Fruit fly (Drosophila melanogaster) whole organism, embryonic: ENCODE data around the gene CG17982.

Source experiments
- Bteb2 ChIP-seq: fragments of 200-800 bp; sonication (Bioruptor generic); optimal IDR thresholded peaks from 2 replicates; lab custom pipeline; 2016; ENCODE audit warnings: missing biosample characterization, missing genetic modification characterization
- CG10209 ChIP-seq: fragments of 200-800 bp; sonication (Bioruptor generic); optimal IDR thresholded peaks from 3 replicates; lab custom pipeline; 2017; ENCODE audit warnings: missing biosample characterization, mild to moderate bottlenecking, missing genetic modification characterization, missing genetic modification reagents
- CG10267 ChIP-seq: fragments of 200-800 bp; sonication (Bioruptor generic); optimal IDR thresholded peaks from 2 replicates; lab custom pipeline; 2018; ENCODE audit warnings: missing biosample characterization, mild to moderate bottlenecking, missing genetic modification characterization, moderate library complexity
- CG11723 ChIP-seq: fragments of 200-800 bp; sonication (Bioruptor generic); optimal IDR thresholded peaks from 2 replicates; lab custom pipeline; 2017; ENCODE audit warnings: missing biosample characterization, mild to moderate bottlenecking, missing genetic modification characterization
- CG14014 ChIP-seq: fragments of 200-800 bp; sonication (Bioruptor generic); IDR thresholded peaks from 2 replicates; pipeline ENCODE4 v1.3.6; 2022; ENCODE audit warnings: missing biosample characterization, missing genetic modification characterization
- CG15479 ChIP-seq: fragments of 200-800 bp; sonication (Bioruptor generic); optimal IDR thresholded peaks from 3 replicates; lab custom pipeline; 2019; ENCODE audit warnings: missing biosample characterization, mild to moderate bottlenecking, missing genetic modification characterization, moderate library complexity
- CG15696 ChIP-seq: fragments of 200-800 bp; sonication (Bioruptor generic); optimal IDR thresholded peaks from 2 replicates; lab custom pipeline; 2019; ENCODE audit warnings: missing biosample characterization, mild to moderate bottlenecking, missing genetic modification characterization, moderate library complexity
- CG17361 ChIP-seq: fragments of 200-800 bp; sonication (Bioruptor generic); IDR thresholded peaks from 3 replicates; pipeline ENCODE4 v1.3.6; 2022; ENCODE audit warnings: missing biosample characterization, missing genetic modification characterization
- CG17568 ChIP-seq: fragments of 200-800 bp; sonication (Bioruptor generic); optimal IDR thresholded peaks from 2 replicates; lab custom pipeline; 2018; ENCODE audit warnings: missing biosample characterization, mild to moderate bottlenecking, missing genetic modification characterization, moderate library complexity
- CG17802 ChIP-seq: fragments of 200-800 bp; sonication (Bioruptor generic); optimal IDR thresholded peaks from 2 replicates; lab custom pipeline; 2018; ENCODE audit warnings: missing biosample characterization, mild to moderate bottlenecking, missing genetic modification characterization, moderate library complexity
- CG18011 ChIP-seq: fragments of 200-800 bp; sonication (Bioruptor generic); optimal IDR thresholded peaks from 2 replicates; lab custom pipeline; 2017; ENCODE audit warnings: missing biosample characterization, missing genetic modification characterization, mild to moderate bottlenecking, moderate library complexity, missing genotype
- CG18262 ChIP-seq: fragments of 200-800 bp; optimal IDR thresholded peaks from 3 replicates; lab custom pipeline; 2019; ENCODE audit warnings: missing biosample characterization, mild to moderate bottlenecking, missing genetic modification characterization, moderate library complexity
- CG1832 ChIP-seq: fragments of 200-800 bp; sonication (Bioruptor generic); optimal IDR thresholded peaks from 2 replicates; lab custom pipeline; 2017; ENCODE audit warnings: missing biosample characterization, mild to moderate bottlenecking, missing genetic modification characterization, inconsistent platforms
- CG18619 ChIP-seq: fragments of 200-800 bp; sonication (Bioruptor generic); optimal IDR thresholded peaks from 3 replicates; lab custom pipeline; 2017; ENCODE audit warnings: missing biosample characterization, mild to moderate bottlenecking, missing genetic modification characterization
- CG2129 ChIP-seq: fragments of 200-800 bp; sonication (Bioruptor generic); IDR thresholded peaks from 2 replicates; pipeline ENCODE4 v1.3.6; 2022; ENCODE audit warnings: missing biosample characterization, missing genetic modification characterization; ENCODE audit not compliant: partially characterized antibody
- CG2678 ChIP-seq: fragments of 200-800 bp; sonication (Bioruptor generic); optimal IDR thresholded peaks from 3 replicates; lab custom pipeline; 2019; ENCODE audit warnings: missing biosample characterization, mild to moderate bottlenecking, missing genetic modification characterization, moderate library complexity
- CG5180 ChIP-seq: fragments of 200-800 bp; sonication (Bioruptor generic); optimal IDR thresholded peaks from 3 replicates; lab custom pipeline; 2017; ENCODE audit warnings: missing biosample characterization, missing genetic modification characterization, mild to moderate bottlenecking, moderate library complexity, missing genetic modification reagents
- CG6854 ChIP-seq: fragments of 200-800 bp; sonication (Bioruptor generic); optimal IDR thresholded peaks from 3 replicates; lab custom pipeline; 2017; ENCODE audit warnings: missing biosample characterization, mild to moderate bottlenecking, missing genetic modification characterization
- CG7556 ChIP-seq: fragments of 200-800 bp; sonication (Bioruptor generic); optimal IDR thresholded peaks from 2 replicates; lab custom pipeline; 2017; ENCODE audit warnings: missing biosample characterization, mild to moderate bottlenecking, missing genetic modification characterization
- CG8924 ChIP-seq: fragments of 200-800 bp; optimal IDR thresholded peaks from 3 replicates; lab custom pipeline; 2019; ENCODE audit warnings: missing biosample characterization, mild to moderate bottlenecking, missing genetic modification characterization, moderate library complexity
- Dll ChIP-seq: fragments of 200-800 bp; sonication (Bioruptor generic); IDR thresholded peaks from 4 replicates; pipeline ENCODE4 v1.3.6; 2022; ENCODE audit warnings: missing biosample characterization, missing genetic modification characterization; ENCODE audit not compliant: partially characterized antibody
- Ets65A ChIP-seq: fragments of 200-800 bp; sonication (Bioruptor generic); peaks from one replicate; lab custom pipeline; 2016; ENCODE audit warnings: missing biosample characterization, missing genetic modification characterization
- Fer1 ChIP-seq: fragments of 200-800 bp; sonication (Bioruptor generic); optimal IDR thresholded peaks from 2 replicates; lab custom pipeline; 2017; ENCODE audit warnings: missing biosample characterization, mild to moderate bottlenecking, missing genetic modification characterization
- Fer3 ChIP-seq: fragments of 200-800 bp; sonication (Bioruptor generic); optimal IDR thresholded peaks from 2 replicates; lab custom pipeline; 2018; ENCODE audit warnings: missing biosample characterization, mild to moderate bottlenecking, missing genetic modification characterization, moderate library complexity
- Gsc ChIP-seq: fragments of 200-800 bp; sonication (Bioruptor generic); IDR thresholded peaks from 2 replicates; pipeline ENCODE4 v1.3.6; 2022; ENCODE audit warnings: missing biosample characterization, missing genetic modification characterization
- Hr39 ChIP-seq: fragments of >200 bp; optimal IDR thresholded peaks from 2 replicates; lab custom pipeline; 2017
- Hr78 ChIP-seq, 2 experiments: fragments of 200-800 bp in 1 of 2; fragments of >200 bp in 1 of 2; sonication (Bioruptor generic) in 1 of 2; optimal IDR thresholded peaks; 2 replicates each; lab custom pipeline; 2017 to 2019; ENCODE audit warnings: missing biosample characterization in 2 of 2, missing genetic modification characterization in 2 of 2, mild to moderate bottlenecking in 1 of 2, moderate library complexity in 1 of 2
- Six4 ChIP-seq: fragments of 200-800 bp; sonication (Bioruptor generic); optimal IDR thresholded peaks from 2 replicates; lab custom pipeline; 2016; ENCODE audit warnings: missing biosample characterization, missing genetic modification characterization
- Trl ChIP-seq, 3 experiments: fragments of >200 bp in 2 of 3; fragments of 200-800 bp in 1 of 3; sonication (Bioruptor generic) in 1 of 3; optimal IDR thresholded peaks; 2 replicates in 1 of 3; 3 replicates in 2 of 3; lab custom pipeline; 2016 to 2017; ENCODE audit warnings: missing biosample characterization in 1 of 3, missing genetic modification characterization in 1 of 3
- cg ChIP-seq: fragments of 200-800 bp; sonication (Bioruptor generic); optimal IDR thresholded peaks from 3 replicates; lab custom pipeline; 2019; ENCODE audit warnings: missing biosample characterization, mild to moderate bottlenecking, missing genetic modification characterization, moderate library complexity
- ci ChIP-seq: fragments of 200-800 bp; sonication (Bioruptor generic); IDR thresholded peaks from 3 replicates; pipeline ENCODE4 v1.3.6; 2022; ENCODE audit warnings: missing biosample characterization, missing genetic modification characterization
- crp ChIP-seq, 2 experiments: fragments of 200-800 bp; sonication (Bioruptor generic); optimal IDR thresholded peaks; 2 replicates in 1 of 2; 3 replicates in 1 of 2; lab custom pipeline; 2017; ENCODE audit warnings: missing biosample characterization in 2 of 2, missing genetic modification characterization in 2 of 2, mild to moderate bottlenecking in 1 of 2, moderate library complexity in 1 of 2
- ems ChIP-seq: fragments of 200-800 bp; sonication (Bioruptor generic); optimal IDR thresholded peaks from 3 replicates; lab custom pipeline; 2016; ENCODE audit warnings: missing biosample characterization, missing genetic modification characterization
- eve ChIP-seq, 2 experiments: fragments of >200 bp; optimal IDR thresholded peaks; 2 replicates each; lab custom pipeline; 2017; ENCODE audit warnings: missing biosample characterization in 2 of 2, missing genetic modification characterization in 2 of 2
- gcm ChIP-seq: fragments of 200-800 bp; sonication (Bioruptor generic); optimal IDR thresholded peaks from 2 replicates; lab custom pipeline; 2019; ENCODE audit warnings: missing biosample characterization, mild to moderate bottlenecking, missing genetic modification characterization, moderate library complexity
- ham ChIP-seq: fragments of 200-800 bp; sonication (Bioruptor generic); IDR thresholded peaks from 2 replicates; pipeline ENCODE4 v1.3.6; 2022; ENCODE audit warnings: missing biosample characterization, missing genetic modification characterization
- ken ChIP-seq: fragments of 200-800 bp; sonication (Bioruptor generic); IDR thresholded peaks from 3 replicates; pipeline ENCODE4 v1.3.6; 2022; ENCODE audit warnings: missing biosample characterization, missing genetic modification characterization
- maf-S ChIP-seq: fragments of 200-800 bp; sonication (Bioruptor generic); optimal IDR thresholded peaks from 2 replicates; lab custom pipeline; 2016; ENCODE audit warnings: missing biosample characterization, missing genetic modification characterization
- org-1 ChIP-seq: fragments of 200-800 bp; sonication (Bioruptor generic); optimal IDR thresholded peaks from 2 replicates; lab custom pipeline; 2017; ENCODE audit warnings: missing biosample characterization, missing genetic modification characterization
- phol ChIP-seq: fragments of 200-800 bp; sonication (Bioruptor generic); optimal IDR thresholded peaks from 3 replicates; lab custom pipeline; 2018; ENCODE audit warnings: missing biosample characterization, mild to moderate bottlenecking, missing genetic modification characterization, moderate library complexity
- pros ChIP-seq: fragments of 200-800 bp; sonication (Bioruptor generic); optimal IDR thresholded peaks from 3 replicates; lab custom pipeline; 2019; ENCODE audit warnings: missing biosample characterization, mild to moderate bottlenecking, missing genetic modification characterization, moderate library complexity
- psq ChIP-seq: fragments of 200-800 bp; sonication (Bioruptor generic); optimal IDR thresholded peaks from 2 replicates; lab custom pipeline; 2017; ENCODE audit warnings: missing biosample characterization, missing genetic modification characterization
- ranshi ChIP-seq: fragments of 200-800 bp; sonication (Bioruptor generic); IDR thresholded peaks from 2 replicates; pipeline ENCODE4 v1.3.6; 2022; ENCODE audit warnings: missing biosample characterization, missing genetic modification characterization
- ssp ChIP-seq: fragments of 200-800 bp; sonication (Bioruptor generic); IDR thresholded peaks from 2 replicates; pipeline ENCODE4 v1.3.6; 2022; ENCODE audit warnings: missing biosample characterization, missing genetic modification characterization
- tna ChIP-seq: fragments of 200-800 bp; sonication (Bioruptor generic); IDR thresholded peaks from 2 replicates; pipeline ENCODE4 v1.3.6; 2022; ENCODE audit warnings: missing biosample characterization, missing genetic modification characterization; ENCODE audit not compliant: partially characterized antibody
- usp ChIP-seq: fragments of >200 bp; optimal IDR thresholded peaks from 2 replicates; lab custom pipeline; 2017; ENCODE audit warnings: missing biosample characterization, missing genetic modification characterization
- wor ChIP-seq: fragments of 200-800 bp; sonication (Bioruptor generic); IDR thresholded peaks from 2 replicates; pipeline ENCODE4 v1.3.6; 2022; ENCODE audit warnings: missing biosample characterization, missing genetic modification characterization
- zen2 ChIP-seq: fragments of 200-800 bp; sonication (Bioruptor generic); IDR thresholded peaks from 3 replicates; pipeline ENCODE4 v1.3.6; 2022; ENCODE audit warnings: missing biosample characterization, missing genetic modification characterization; ENCODE audit not compliant: partially characterized antibody

The CG17982 gene

dm6 chrX:8113386-8114279 lies 30.0 kb downstream of the CG17982 start (continued):
- TF ChIP-seq Dll (GFP tag; lab: Robert Waterston, UW): no peak
- TF ChIP-seq CG18619 (GFP tag; lab: Kevin White, UChicago): peak; percentile 55
- no peak for TF ChIP-seq usp
- TF ChIP-seq ems (GFP tag; lab: Kevin White, UChicago): peak; percentile 8
- TF ChIP-seq Gsc (GFP tag; lab: Robert Waterston, UW): no peak
- TF ChIP-seq CG17568 (GFP tag; lab: Kevin White, UChicago): peak; percentile 2
- no peak for TF ChIP-seq CG2129 (GFP tag; lab: Robert Waterston, UW)
- TF ChIP-seq eve (GFP tag; optimal IDR thresholded peaks at IDR 0.05; lab: Kevin White, UChicago): no peak
- TF ChIP-seq ham (GFP tag; lab: Robert Waterston, UW): no peak
- TF ChIP-seq CG11723 (GFP tag; lab: Kevin White, UChicago): no peak
- TF ChIP-seq ken (GFP tag; lab: Robert Waterston, UW): 0 out of 3 replicates have a peak, but pooled peaks have one; percentile 25
- TF ChIP-seq ci (GFP tag; lab: Robert Waterston, UW): no peak
- no peak for TF ChIP-seq pros (GFP tag; lab: Kevin White, UChicago)
- TF ChIP-seq Hr39 (lab: Kevin White, UChicago): no peak
- no peak for TF ChIP-seq wor
- peak; percentile 74 for TF ChIP-seq CG2678 (tag; lab: Kevin White, UChicago)
- TF ChIP-seq psq: no peak
- peak; percentile 49 for TF ChIP-seq CG6854 (GFP tag; lab: Kevin White, UChicago)
- no peak for TF ChIP-seq Six4 (GFP tag; lab: Kevin White, UChicago)
- TF ChIP-seq CG7556: peak; percentile 33
- no peak for TF ChIP-seq crp (GFP tag; optimal IDR thresholded peaks at IDR 0.05; lab: Kevin White, UChicago)
- no peak for TF ChIP-seq CG10267 (tag; lab: Kevin White, UChicago)
- TF ChIP-seq CG10209 (GFP tag; lab: Kevin White, UChicago): peak; percentile 44
- no peak for TF ChIP-seq cg
- no peak for TF ChIP-seq CG15696 (tag; lab: Kevin White, UChicago)
- no peak for TF ChIP-seq ssp (GFP tag; lab: Robert Waterston, UW)
- no peak for TF ChIP-seq Hr78 (GFP tag; optimal IDR thresholded peaks at IDR 0.05; lab: Kevin White, UChicago)
- TF ChIP-seq CG15479: no peak
- TF ChIP-seq CG5180: no peak
- peak; percentile 48 for TF ChIP-seq CG18011 (GFP tag; lab: Kevin White, UChicago)
- 0 out of 3 replicates have a peak, but pooled peaks have one; percentile 16 for TF ChIP-seq CG17361 (GFP tag; lab: Robert Waterston, UW)
- peak; percentile 82 for TF ChIP-seq Fer3
- peak; percentile 17 for TF ChIP-seq CG18262 (tag; lab: Kevin White, UChicago)
- TF ChIP-seq Bteb2: peak; percentile 49
- no peak for TF ChIP-seq Trl (optimal IDR thresholded peaks at IDR 0.05; lab: Kevin White, UChicago)
- TF ChIP-seq Trl (GFP tag; optimal IDR thresholded peaks at IDR 0.05; lab: Kevin White, UChicago): peak; percentile 11
- TF ChIP-seq zen2: no peak
- TF ChIP-seq CG1832 (GFP tag; lab: Kevin White, UChicago): no peak
- peak; percentile 84 for TF ChIP-seq Ets65A (GFP tag; lab: Kevin White, UChicago)
- no peak for TF ChIP-seq gcm
- TF ChIP-seq org-1 (GFP tag; lab: Kevin White, UChicago): peak; percentile 36
- peak; percentile 67 for TF ChIP-seq maf-S
- peak; percentile 15 for TF ChIP-seq phol (tag; lab: Kevin White, UChicago)
- TF ChIP-seq ranshi (GFP tag; lab: Robert Waterston, UW): peak; percentile 63
- no peak for TF ChIP-seq CG17802
- peak; percentile 75 for TF ChIP-seq Fer1 (GFP tag; lab: Kevin White, UChicago)
- peak; percentile 54 for TF ChIP-seq CG8924
- TF ChIP-seq CG14014 (GFP tag; lab: Robert Waterston, UW): peak; percentile 71
- no peak for TF ChIP-seq tna (GFP tag; lab: Robert Waterston, UW)
